Worm (Caenorhabditis elegans): ENCODE results near the gene cwf-19L1.

The cwf-19L1 gene

DNA sequence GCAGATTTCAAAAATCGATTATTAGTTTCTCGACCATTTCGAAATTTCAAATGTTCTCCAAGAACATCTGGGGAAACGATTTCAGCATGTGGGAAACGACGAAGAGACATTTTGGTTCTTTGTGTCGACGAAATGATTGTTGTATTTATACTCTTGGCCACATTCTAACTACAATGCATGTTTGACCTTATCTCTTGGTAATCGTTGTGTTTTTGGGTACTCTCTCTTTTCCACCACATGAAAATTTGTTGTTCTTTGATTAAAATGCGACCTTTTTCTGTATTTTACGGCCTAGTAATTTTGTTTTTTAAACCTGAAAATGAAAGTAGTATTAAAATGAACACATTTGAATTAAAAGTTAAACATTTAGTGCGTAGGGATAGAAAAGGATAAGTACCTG is 5.2 kb downstream of the cwf-19L1 start, which contains the start of gene F17A9.5:
TSS of gene F17A9.5 (minus strand) at position 175 of the 400 bp plus-strand sequence.
- TF ChIP-seq F26F4.8 (GFP tag; conservative IDR thresholded peaks at IDR 0.05), result no peak
- TF ChIP-seq nhr-28 (tag; optimal IDR thresholded peaks at IDR 0.05), result peak; percentile 82
- TF ChIP-seq ctbp-1 (GFP tag; IDR thresholded peaks at IDR 0.05), result no peak
- TF ChIP-seq daf-16 (GFP tag; optimal IDR thresholded peaks at IDR 0.05), result no peak
- peak; percentile 21 for TF ChIP-seq daf-16 (tag; optimal IDR thresholded peaks at IDR 0.05)
- no peak for TF ChIP-seq lin-38 (GFP tag; IDR thresholded peaks at IDR 0.05)
- no peak for TF ChIP-seq Y105C5A.15 (GFP tag; IDR thresholded peaks at IDR 0.05)
- no peak for TF ChIP-seq zfp-3 (GFP tag; conservative IDR thresholded peaks at IDR 0.05)
- no peak for TF ChIP-seq dve-1 (tag; optimal IDR thresholded peaks at IDR 0.05; ENCODE audit: insufficient read depth)
- no peak for TF ChIP-seq spr-1 (tag; optimal IDR thresholded peaks at IDR 0.05)

DNA sequence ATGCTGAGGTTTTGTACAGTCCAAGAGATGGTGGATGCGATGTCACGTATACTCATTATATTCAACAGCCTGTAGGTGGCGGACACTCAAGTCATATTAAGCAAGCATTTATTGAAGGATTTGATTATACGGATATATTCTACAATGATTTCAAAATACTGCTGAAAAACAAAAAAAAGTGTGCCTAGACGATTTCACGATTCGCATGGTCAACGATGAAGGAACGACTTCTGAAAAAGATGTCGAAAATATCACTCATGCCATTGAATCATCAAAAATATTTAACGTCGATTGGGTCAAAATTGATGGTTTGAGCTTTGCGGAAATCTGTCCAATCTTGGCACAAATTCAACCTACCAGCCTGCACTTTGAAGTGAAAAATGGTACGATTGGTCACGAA is 9.4 kb downstream of the cwf-19L1 start:
- TF ChIP-seq unc-62 (GFP tag; optimal IDR thresholded peaks at IDR 0.05 in 1 of 2) (peak in 1 of 2 experiments; percentile 93), unc-62 (tag; optimal IDR thresholded peaks at IDR 0.05) (no peak), dve-1 (tag; optimal IDR thresholded peaks at IDR 0.05; ENCODE audit: insufficient read depth) (no peak), ceh-82 (tag; optimal IDR thresholded peaks at IDR 0.05) (no peak)

DNA sequence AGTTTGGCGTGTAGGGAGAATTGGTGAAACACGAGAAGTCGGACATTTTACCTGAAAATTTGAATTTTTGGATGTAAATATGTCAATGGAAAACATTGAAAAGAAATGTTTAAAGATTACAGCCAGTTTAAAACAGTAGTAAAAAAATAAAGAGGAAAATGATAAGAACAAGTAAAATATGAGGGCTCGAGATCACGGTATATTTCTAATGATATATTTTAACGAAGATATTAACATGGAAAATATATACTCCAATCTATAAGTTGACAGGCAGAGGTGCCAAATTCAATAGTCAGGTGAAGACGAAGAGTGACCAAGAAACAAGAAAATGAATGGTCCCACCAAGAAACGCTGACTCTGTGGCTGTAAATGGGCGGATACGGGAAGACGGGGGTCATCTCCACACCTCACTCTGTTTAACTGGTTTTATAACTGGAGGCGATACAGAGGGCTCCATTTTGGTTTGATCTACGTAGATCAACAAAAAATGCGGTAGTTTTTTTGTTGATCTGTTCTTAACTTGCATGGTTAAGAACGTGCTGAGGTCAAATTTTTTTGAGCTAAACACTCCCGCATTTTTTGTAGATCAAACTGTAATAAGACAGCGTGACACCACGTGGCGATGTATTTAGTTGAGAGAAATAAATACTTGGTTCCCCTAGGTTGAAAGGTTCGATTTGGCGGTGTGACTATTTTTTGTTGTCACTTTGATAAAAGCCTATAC is 12.7 kb downstream of the cwf-19L1 start, which contains the start of gene ceh-49:
TSS of gene ceh-49 (minus strand) at position 51 of the 724 bp plus-strand sequence.
- TF ChIP-seq unc-62 (GFP tag; optimal IDR thresholded peaks at IDR 0.05 in 1 of 2) (peak in 1 of 2 experiments; percentile 27), unc-62 (tag; optimal IDR thresholded peaks at IDR 0.05) (no peak), nhr-102 (tag; optimal IDR thresholded peaks at IDR 0.05) (no peak)

DNA sequence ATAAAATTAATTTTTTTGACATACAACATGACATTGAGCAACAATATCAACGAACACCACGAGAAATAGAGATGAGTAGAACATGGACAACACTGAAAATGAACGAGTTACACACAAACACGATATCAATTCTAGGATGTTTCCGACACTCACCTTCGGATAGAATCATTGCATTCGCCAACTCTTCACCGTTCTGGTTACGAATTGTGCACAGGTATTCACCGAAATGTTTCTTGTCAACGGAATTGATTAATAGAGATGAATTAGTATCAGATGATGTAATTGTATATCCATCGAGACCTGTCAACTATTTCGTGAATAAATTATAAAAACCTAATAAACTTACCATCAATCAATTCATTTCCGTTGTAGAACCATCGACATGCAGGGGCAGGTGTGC is 14.0 kb downstream of the cwf-19L1 start:
- no peak for TF ChIP-seq tra-1 (GFP tag; IDR thresholded peaks at IDR 0.05)
- TF ChIP-seq unc-62 (GFP tag; optimal IDR thresholded peaks at IDR 0.05 in 1 of 2), result peak in 1 of 2 experiments; percentile 94
- TF ChIP-seq unc-62 (tag; optimal IDR thresholded peaks at IDR 0.05), result no peak
- TF ChIP-seq nhr-102 (tag; optimal IDR thresholded peaks at IDR 0.05), result no peak

DNA sequence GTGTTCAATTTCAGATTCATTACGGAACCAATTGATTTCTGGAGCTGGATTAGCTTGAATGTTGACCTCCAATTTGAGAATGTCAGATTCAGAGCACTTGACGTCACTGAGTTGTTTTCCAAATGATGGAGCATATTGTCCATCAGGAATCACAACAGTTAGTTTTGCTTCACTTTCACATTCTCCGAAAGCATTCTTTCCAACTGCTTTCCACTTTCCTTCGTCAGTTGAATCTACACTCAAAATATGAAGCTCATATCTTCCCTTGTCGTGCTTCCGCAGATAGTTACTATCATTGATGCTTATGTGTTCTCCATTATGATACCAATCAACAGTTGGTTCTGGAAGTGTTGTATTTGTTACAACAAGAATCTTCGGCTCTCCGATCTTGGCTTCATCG is 20.7 kb downstream of the cwf-19L1 start:
- peak in 1 of 2 experiments; percentile 93 for TF ChIP-seq unc-62 (GFP tag; optimal IDR thresholded peaks at IDR 0.05 in 1 of 2)
- no peak for TF ChIP-seq unc-62 (tag; optimal IDR thresholded peaks at IDR 0.05)
- TF ChIP-seq ceh-28 (tag; optimal IDR thresholded peaks at IDR 0.05), result no peak
- TF ChIP-seq skn-1 (tag; optimal IDR thresholded peaks at IDR 0.05), result no peak
- TF ChIP-seq nhr-42 (GFP tag; IDR thresholded peaks at IDR 0.05), result no peak
- no peak for TF ChIP-seq Y48G9A.11 (GFP tag; IDR thresholded peaks at IDR 0.05)
- no peak for TF ChIP-seq nhr-10 (tag; optimal IDR thresholded peaks at IDR 0.05)
- TF ChIP-seq lsy-2 (tag; optimal IDR thresholded peaks at IDR 0.05), result no peak
- TF ChIP-seq egl-27 (tag; optimal IDR thresholded peaks at IDR 0.05), result no peak

DNA sequence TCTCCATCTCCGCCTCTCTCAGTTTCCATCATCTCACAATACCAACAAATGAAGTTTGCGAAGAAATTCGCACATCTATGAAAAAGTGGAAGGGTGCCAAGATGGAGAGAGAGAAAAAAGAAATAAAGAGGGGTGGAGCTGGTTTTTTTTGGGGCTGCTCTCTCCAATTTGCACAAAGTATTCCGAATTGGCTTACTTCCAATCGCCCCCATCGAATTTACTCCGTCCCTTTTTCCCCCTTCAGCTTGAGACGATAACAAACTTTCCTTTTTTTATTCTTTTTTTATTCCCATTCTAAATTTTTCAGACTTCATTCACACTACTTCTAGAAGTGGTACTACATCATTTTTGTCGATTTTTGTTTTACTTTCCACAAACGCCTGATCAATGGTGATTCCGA is 23.5 kb downstream of the cwf-19L1 start, which contains the start of gene exp-2:
TSS of gene exp-2 (plus strand) at position 301 of the 400 bp plus-strand sequence.
- TF ChIP-seq gei-8 (GFP tag; optimal IDR thresholded peaks at IDR 0.05), result no peak
- no peak for TF ChIP-seq Y5F2A.4 (GFP tag; optimal IDR thresholded peaks at IDR 0.05)
- no peak for TF ChIP-seq unc-130 (GFP tag; optimal IDR thresholded peaks at IDR 0.05)
- TF ChIP-seq pqm-1 (tag; optimal IDR thresholded peaks at IDR 0.05), result no peak
- TF ChIP-seq zfp-2 (tag; optimal IDR thresholded peaks at IDR 0.05), result no peak
- TF ChIP-seq jun-1 (tag; optimal IDR thresholded peaks at IDR 0.05), result no peak
- no peak for TF ChIP-seq zip-2 (tag; optimal IDR thresholded peaks at IDR 0.05)
- TF ChIP-seq arid-1 (GFP tag; conservative IDR thresholded peaks at IDR 0.05), result no peak
- TF ChIP-seq lin-13 (GFP tag; optimal IDR thresholded peaks at IDR 0.05), result no peak
- TF ChIP-seq mes-2 (tag; optimal IDR thresholded peaks at IDR 0.05; ENCODE audit: poor library complexity, severe bottlenecking), result no peak
- TF ChIP-seq Y105C5A.15 (GFP tag; IDR thresholded peaks at IDR 0.05), result no peak
- no peak for TF ChIP-seq aha-1 (tag)
- TF ChIP-seq F10B5.3 (tag; optimal IDR thresholded peaks at IDR 0.05), result no peak
